Worm (Caenorhabditis elegans) whole organism, early embryonic: ENCODE measurements around the gene clec-264.
A peak's percentile ranks its signal among the peaks of the same experiment; 100 is the strongest.

Experiments
- F13C5.2 ChIP-seq: sonication (generic microtip); optimal IDR thresholded peaks from 2 replicates; lab custom pipeline; 2017; ENCODE audit warnings: mild to moderate bottlenecking, missing genetic modification characterization, inconsistent platforms, missing compliant biosample characterization
- ama-1 ChIP-seq: fragments of 150-350 bp; optimal IDR thresholded peaks from 2 replicates; lab custom pipeline; 2014
- ceh-13 ChIP-seq: fragments of 200-800 bp; sonication (Bioruptor generic); optimal IDR thresholded peaks from 2 replicates; lab custom pipeline; 2018; ENCODE audit warnings: mild to moderate bottlenecking, missing genetic modification characterization, missing compliant biosample characterization
- ceh-36 ChIP-seq: sonication (generic microtip); optimal IDR thresholded peaks from 2 replicates; lab custom pipeline; 2016; ENCODE audit warnings: missing genetic modification characterization, inconsistent platforms, missing compliant biosample characterization
- ets-7 ChIP-seq: sonication (generic microtip); optimal IDR thresholded peaks from 2 replicates; lab custom pipeline; 2016; ENCODE audit warnings: missing genotype, missing genetic modification characterization, missing compliant biosample characterization
- flt-1 ChIP-seq: fragments of 200-800 bp; sonication (Bioruptor generic); IDR thresholded peaks from 2 replicates; pipeline ENCODE4 v1.3.6; 2022; ENCODE audit warnings: missing genetic modification characterization, missing compliant biosample characterization
- hmbx-1 ChIP-seq: sonication (generic microtip); optimal IDR thresholded peaks from 2 replicates; lab custom pipeline; 2016; ENCODE audit warnings: mild to moderate bottlenecking, missing genetic modification characterization, missing compliant biosample characterization
- hmg-4 ChIP-seq: fragments of 200-800 bp; sonication (Bioruptor generic); optimal IDR thresholded peaks from 2 replicates; lab custom pipeline; 2018; ENCODE audit warnings: mild to moderate bottlenecking, missing genetic modification characterization, missing compliant biosample characterization
- hnd-1 ChIP-seq: sonication (generic microtip); optimal IDR thresholded peaks from 2 replicates; lab custom pipeline; 2016; ENCODE audit warnings: missing genetic modification characterization, missing compliant biosample characterization
- pes-1 ChIP-seq: fragments of 200-800 bp; sonication (Bioruptor generic); IDR thresholded peaks from 2 replicates; pipeline ENCODE4 v1.3.6; 2022; ENCODE audit warnings: missing genetic modification reagents, missing genetic modification characterization, missing compliant biosample characterization
- scrt-1 ChIP-seq: fragments of 200-800 bp; sonication (Bioruptor generic); IDR thresholded peaks from 2 replicates; pipeline ENCODE4 v1.3.6; 2022; ENCODE audit warnings: missing genetic modification characterization, missing compliant biosample characterization
- tbx-11 ChIP-seq: fragments of 200-800 bp; sonication (Bioruptor generic); IDR thresholded peaks from 2 replicates; pipeline ENCODE4 v1.3.6; 2022; ENCODE audit warnings: missing genetic modification characterization, missing compliant biosample characterization
- tbx-37 ChIP-seq: fragments of 200-800 bp; sonication (Bioruptor generic); conservative IDR thresholded peaks from 2 replicates; pipeline ENCODE4 v1.3.6; 2022; ENCODE audit warnings: missing genetic modification reagents, missing genetic modification characterization, missing compliant biosample characterization
- tra-4 ChIP-seq: sonication (generic microtip); optimal IDR thresholded peaks from 2 replicates; lab custom pipeline; 2017; ENCODE audit warnings: missing genetic modification characterization, missing compliant biosample characterization

ce11 chrV:20845524-20846208 lies 4.8 kb downstream of the clec-264 start, which contains the start of the genes F31D4.2 and fkb-6:
- TF ChIP-seq ceh-13 (GFP tag; lab: Kevin White, UChicago) (no peak), ama-1 (lab: Kevin White, UChicago) (no peak), tbx-37 (GFP tag; lab: Robert Waterston, UW) (no peak), F13C5.2 (tag; lab: Kevin White, UChicago) (peak; percentile 56), scrt-1 (no peak), flt-1 (GFP tag; lab: Robert Waterston, UW) (no peak), hnd-1 (no peak), ceh-36 (no peak), hmbx-1 (tag; lab: Kevin White, UChicago) (no peak), hmg-4 (GFP tag; lab: Kevin White, UChicago) (no peak), tbx-11 (no peak), ets-7 (tag; lab: Kevin White, UChicago) (no peak), tra-4 (tag; lab: Kevin White, UChicago) (no peak), pes-1 (GFP tag; lab: Robert Waterston, UW) (no peak)
